Worm (Caenorhabditis elegans) whole organism, L2 larva: Measurements from ENCODE around the gene W07B8.4.

ENCODE experiments used
- F13H6.1 ChIP-seq: sonication (generic microtip); optimal IDR thresholded peaks from 2 replicates; lab custom pipeline; 2016; ENCODE audit warnings: missing genetic modification characterization, missing compliant biosample characterization
- R02D3.7 ChIP-seq: fragments of 150-350 bp; optimal IDR thresholded peaks from 2 replicates; lab custom pipeline; 2014; ENCODE audit warnings: missing biosample characterization, missing genetic modification characterization
- Y55F3AM.14 ChIP-seq: fragments of 200-800 bp; sonication (Bioruptor generic); optimal IDR thresholded peaks from 2 replicates; lab custom pipeline; 2018; ENCODE audit warnings: mild to moderate bottlenecking, missing genetic modification characterization, missing compliant biosample characterization
- aly-2 ChIP-seq: fragments of 150-350 bp; optimal IDR thresholded peaks from 2 replicates; lab custom pipeline; 2014; ENCODE audit warnings: missing biosample characterization, missing genetic modification characterization
- ama-1 ChIP-seq: fragments of 150-350 bp; optimal IDR thresholded peaks from 2 replicates; lab custom pipeline; 2018; ENCODE audit warnings: inconsistent platforms
- ceh-16 ChIP-seq: fragments of 150-350 bp; optimal IDR thresholded peaks from 2 replicates; lab custom pipeline; 2014; ENCODE audit warnings: missing biosample characterization, missing genetic modification characterization
- ceh-82 ChIP-seq: fragments of 150-350 bp; optimal IDR thresholded peaks from 2 replicates; lab custom pipeline; 2014; ENCODE audit warnings: missing biosample characterization, missing genetic modification characterization
- crh-2 ChIP-seq: sonication (generic microtip); optimal IDR thresholded peaks from 2 replicates; lab custom pipeline; 2017; ENCODE audit warnings: missing biosample characterization, missing genetic modification characterization
- dmd-4 ChIP-seq: sonication (generic microtip); optimal IDR thresholded peaks from 2 replicates; lab custom pipeline; 2017; ENCODE audit warnings: missing biosample characterization, missing genetic modification characterization
- elt-1 ChIP-seq: fragments of 150-350 bp; optimal IDR thresholded peaks from 2 replicates; lab custom pipeline; 2014; ENCODE audit warnings: missing biosample characterization, missing genetic modification characterization
- elt-3 ChIP-seq: sonication (generic microtip); optimal IDR thresholded peaks from 2 replicates; lab custom pipeline; 2017; ENCODE audit warnings: missing biosample characterization, missing genetic modification characterization
- gmeb-1 ChIP-seq: fragments of 150-350 bp; optimal IDR thresholded peaks from 2 replicates; lab custom pipeline; 2014; ENCODE audit warnings: missing biosample characterization, missing genetic modification characterization
- lin-11 ChIP-seq: fragments of 150-350 bp; sonication (generic microtip); optimal IDR thresholded peaks from 2 replicates; lab custom pipeline; 2014; ENCODE audit warnings: missing biosample characterization, missing genetic modification characterization, inconsistent platforms, mixed read lengths
- lin-39 ChIP-seq: fragments of 150-350 bp; optimal IDR thresholded peaks from 2 replicates; lab custom pipeline; 2014; ENCODE audit warnings: missing biosample characterization, missing genetic modification reagents, missing genetic modification characterization
- lsy-2 ChIP-seq, 2 experiments: fragments of 150-350 bp in 1 of 2; sonication (generic microtip) in 1 of 2; optimal IDR thresholded peaks; 2 replicates each; lab custom pipeline; 2014 to 2017; ENCODE audit warnings: missing biosample characterization in 2 of 2, missing genetic modification characterization in 2 of 2
- mab-5 ChIP-seq: fragments of 150-350 bp; optimal IDR thresholded peaks from 2 replicates; lab custom pipeline; 2014; ENCODE audit warnings: missing biosample characterization, missing genetic modification characterization
- mbf-1 ChIP-seq: sonication (generic microtip); optimal IDR thresholded peaks from 2 replicates; lab custom pipeline; 2017; ENCODE audit warnings: missing biosample characterization, missing genetic modification characterization
- mdl-1 ChIP-seq, 2 experiments: fragments of 150-350 bp in 1 of 2; sonication (generic microtip) in 1 of 2; optimal IDR thresholded peaks; 2 replicates each; lab custom pipeline; 2017; ENCODE audit warnings: missing biosample characterization in 2 of 2, missing genetic modification characterization in 2 of 2
- nhr-10 ChIP-seq: sonication (generic microtip); optimal IDR thresholded peaks from 2 replicates; lab custom pipeline; 2017; ENCODE audit warnings: missing biosample characterization, missing genetic modification characterization
- nhr-11 ChIP-seq: fragments of 150-350 bp; optimal IDR thresholded peaks from 2 replicates; lab custom pipeline; 2014; ENCODE audit warnings: missing biosample characterization, missing genetic modification characterization
- nhr-21 ChIP-seq: fragments of 150-350 bp; optimal IDR thresholded peaks from 2 replicates; lab custom pipeline; 2014; ENCODE audit warnings: missing biosample characterization, missing genetic modification characterization
- nhr-23 ChIP-seq: fragments of 150-350 bp; optimal IDR thresholded peaks from 2 replicates; lab custom pipeline; 2014; ENCODE audit warnings: missing biosample characterization, missing genetic modification reagents, missing genetic modification characterization
- nhr-237 ChIP-seq: fragments of 150-350 bp; optimal IDR thresholded peaks from 2 replicates; lab custom pipeline; 2014; ENCODE audit warnings: missing biosample characterization, missing genetic modification characterization
- nhr-25 ChIP-seq: fragments of 150-350 bp; sonication (generic microtip); optimal IDR thresholded peaks from 3 replicates; lab custom pipeline; 2014; ENCODE audit warnings: missing biosample characterization, missing genetic modification characterization
- nhr-6 ChIP-seq: fragments of 150-350 bp; optimal IDR thresholded peaks from 2 replicates; lab custom pipeline; 2014; ENCODE audit warnings: missing biosample characterization, missing genetic modification characterization
- peb-1 ChIP-seq: fragments of 150-350 bp; optimal IDR thresholded peaks from 2 replicates; lab custom pipeline; 2014; ENCODE audit warnings: missing biosample characterization, missing genetic modification characterization
- sem-4 ChIP-seq: fragments of 150-350 bp; optimal IDR thresholded peaks from 2 replicates; lab custom pipeline; 2014; ENCODE audit warnings: missing biosample characterization, missing genetic modification reagents, missing genetic modification characterization
- skn-1 ChIP-seq: sonication (generic microtip); optimal IDR thresholded peaks from 2 replicates; lab custom pipeline; 2017; ENCODE audit warnings: missing biosample characterization, missing genetic modification characterization
- sma-3 ChIP-seq: sonication (generic microtip); optimal IDR thresholded peaks from 2 replicates; lab custom pipeline; 2016; ENCODE audit warnings: missing genetic modification reagents, missing genetic modification characterization, missing compliant biosample characterization
- sma-9 ChIP-seq, 2 experiments: fragments of 150-350 bp in 1 of 2; sonication (generic microtip) in 1 of 2; optimal IDR thresholded peaks; 2 replicates each; lab custom pipeline; 2014 to 2016; ENCODE audit warnings: missing genetic modification characterization in 2 of 2, mild to moderate bottlenecking in 1 of 2, missing biosample characterization in 1 of 2, missing compliant biosample characterization in 1 of 2, missing genetic modification reagents in 1 of 2, moderate library complexity in 1 of 2
- snpc-4 ChIP-seq: fragments of 150-350 bp; optimal IDR thresholded peaks from 2 replicates; lab custom pipeline; 2014; ENCODE audit warnings: missing biosample characterization, missing genetic modification characterization
- unc-55 ChIP-seq: fragments of 150-350 bp; sonication (generic microtip); optimal IDR thresholded peaks from 3 replicates; lab custom pipeline; 2014; ENCODE audit warnings: missing biosample characterization, missing genetic modification reagents, missing genetic modification characterization
- unc-62 ChIP-seq: fragments of 150-350 bp; optimal IDR thresholded peaks from 2 replicates; lab custom pipeline; 2014; ENCODE audit warnings: missing biosample characterization, missing genetic modification reagents, missing genetic modification characterization
- zag-1 ChIP-seq: fragments of 150-350 bp; optimal IDR thresholded peaks from 2 replicates; lab custom pipeline; 2014; ENCODE audit warnings: missing biosample characterization, missing genetic modification characterization
- ztf-1 ChIP-seq: fragments of 200-800 bp; sonication (Bioruptor generic); conservative IDR thresholded peaks from 2 replicates; pipeline ENCODE4 v1.3.6; 2022; ENCODE audit warnings: missing genetic modification characterization, missing compliant biosample characterization
- ztf-4 ChIP-seq: fragments of 150-350 bp; optimal IDR thresholded peaks from 2 replicates; lab custom pipeline; 2014; ENCODE audit warnings: missing biosample characterization, missing genetic modification characterization

Gene W07B8.4

DNA sequence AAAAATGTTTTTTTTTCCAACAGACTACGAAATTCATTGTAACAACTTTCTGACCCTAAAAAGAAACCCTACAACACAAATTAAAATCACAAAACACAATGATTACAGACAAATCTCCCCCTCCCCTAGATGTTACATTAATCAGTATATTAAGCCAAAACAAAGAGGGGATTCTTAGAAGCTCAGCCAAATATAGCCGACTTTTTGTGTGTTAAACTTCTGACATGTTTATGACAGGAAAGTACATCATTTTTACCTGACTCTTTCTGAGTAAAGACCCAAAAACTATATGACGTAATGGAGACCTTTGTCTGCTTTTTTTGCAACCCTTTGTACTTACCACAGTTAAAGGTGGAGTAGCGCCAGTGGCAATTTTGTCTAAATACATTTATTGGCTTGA is 11.6 kb downstream of the W07B8.4 start:
- TF ChIP-seq lsy-2 (tag; optimal IDR thresholded peaks at IDR 0.05; lab: Kevin White, UChicago): no peak
- TF ChIP-seq unc-55 (GFP tag; lab: Kevin White, UChicago): no peak
- TF ChIP-seq ceh-16 (tag; lab: Kevin White, UChicago): no peak
- TF ChIP-seq nhr-6 (tag; lab: Kevin White, UChicago): no peak
- TF ChIP-seq peb-1: no peak

DNA sequence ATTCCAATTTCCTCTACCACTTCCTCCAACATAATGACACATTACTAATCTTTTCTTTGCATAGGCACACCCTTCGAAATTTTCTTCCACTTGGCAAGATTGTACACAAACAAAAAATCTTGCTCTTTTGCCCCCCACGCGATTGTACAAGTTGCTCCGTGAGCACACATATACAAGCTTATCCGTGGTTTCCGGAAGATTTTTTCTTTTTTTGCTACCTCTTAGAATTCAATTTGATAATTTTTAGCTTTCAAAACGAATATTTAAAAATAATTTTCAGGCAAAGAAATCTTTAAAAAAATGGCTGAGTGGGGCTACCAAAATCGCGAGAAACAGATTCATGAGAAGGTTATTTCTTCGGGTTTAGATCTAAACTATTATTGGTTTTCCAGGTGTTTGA is 19.1 kb downstream of the W07B8.4 start, which contains the start of gene Y50D4B.1:
Gene Y50D4B.1, plus strand, starts transcription at position 301 of the 400 bp plus-strand sequence.
- no peak for TF ChIP-seq mbf-1 (tag; lab: Kevin White, UChicago)
- no peak for TF ChIP-seq ztf-4 (tag; lab: Kevin White, UChicago)

DNA sequence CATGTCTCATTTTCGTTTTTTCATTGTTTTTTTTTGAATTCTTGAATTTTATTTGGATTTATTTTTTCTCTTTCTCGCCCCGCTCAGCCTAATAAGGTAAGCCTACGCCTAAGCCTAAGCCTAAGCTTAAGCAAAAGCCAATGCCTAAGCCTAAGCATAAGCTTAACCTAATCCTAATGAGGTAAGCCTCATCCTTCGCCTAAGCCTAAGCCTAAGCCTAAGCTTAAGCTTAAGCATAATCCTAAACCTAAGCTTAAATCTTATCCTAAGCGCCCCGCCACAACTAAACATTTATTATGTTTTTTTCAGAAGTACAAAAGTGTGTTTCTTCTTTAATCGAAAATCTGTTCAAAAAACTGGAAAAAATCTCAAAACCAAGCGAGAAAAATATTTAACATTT is 19.6 kb downstream of the W07B8.4 start:
- TF ChIP-seq ztf-1 (GFP tag; lab: Robert Waterston, UW) (no peak), peb-1 (no peak), nhr-237 (no peak), crh-2 (no peak), sma-9 (GFP tag; optimal IDR thresholded peaks at IDR 0.05; lab: Kevin White, UChicago) (no peak), sma-9 (tag; optimal IDR thresholded peaks at IDR 0.05; lab: Kevin White, UChicago) (no peak), snpc-4 (no peak), unc-55 (GFP tag; lab: Kevin White, UChicago) (no peak), sem-4 (tag; lab: Kevin White, UChicago) (no peak), nhr-10 (tag; lab: Kevin White, UChicago) (no peak), elt-3 (tag; lab: Kevin White, UChicago) (no peak), zag-1 (tag; lab: Kevin White, UChicago) (no peak), mdl-1 (tag; optimal IDR thresholded peaks at IDR 0.05; lab: Kevin White, UChicago) (no peak), mab-5 (no peak), lsy-2 (tag; optimal IDR thresholded peaks at IDR 0.05; lab: Kevin White, UChicago) (no peak), gmeb-1 (no peak), ama-1 (lab: Kevin White, UChicago) (no peak), unc-62 (GFP tag; lab: Kevin White, UChicago) (no peak), aly-2 (tag; lab: Kevin White, UChicago) (no peak)

DNA sequence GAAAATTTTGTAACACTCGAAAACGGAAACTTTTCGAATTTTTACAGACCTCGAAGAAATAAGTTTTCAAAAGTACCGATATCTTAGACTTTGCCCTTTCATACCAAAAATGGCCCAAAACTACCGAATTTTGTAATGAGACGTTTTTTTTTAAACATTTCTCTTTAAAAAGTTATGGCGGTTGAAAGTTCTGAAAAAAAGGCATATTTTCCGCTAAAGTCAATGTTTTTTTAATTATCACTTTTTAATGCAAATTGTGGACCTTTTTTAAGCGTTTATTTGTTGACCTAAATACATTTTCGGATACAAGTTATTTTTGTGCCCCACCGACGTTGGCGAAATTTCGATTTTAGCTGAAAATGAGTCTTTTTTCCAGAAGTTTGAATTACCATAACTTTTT is 29.2 kb downstream of the W07B8.4 start:
- TF ChIP-seq nhr-6 (tag; lab: Kevin White, UChicago) (no peak), mdl-1 (tag; optimal IDR thresholded peaks at IDR 0.05; lab: Kevin White, UChicago) (no peak), nhr-21 (no peak), mab-5 (no peak), R02D3.7 (tag; lab: Kevin White, UChicago) (no peak), F13H6.1 (tag; lab: Kevin White, UChicago) (no peak), dmd-4 (tag; lab: Kevin White, UChicago) (no peak), Y55F3AM.14 (no peak)

DNA sequence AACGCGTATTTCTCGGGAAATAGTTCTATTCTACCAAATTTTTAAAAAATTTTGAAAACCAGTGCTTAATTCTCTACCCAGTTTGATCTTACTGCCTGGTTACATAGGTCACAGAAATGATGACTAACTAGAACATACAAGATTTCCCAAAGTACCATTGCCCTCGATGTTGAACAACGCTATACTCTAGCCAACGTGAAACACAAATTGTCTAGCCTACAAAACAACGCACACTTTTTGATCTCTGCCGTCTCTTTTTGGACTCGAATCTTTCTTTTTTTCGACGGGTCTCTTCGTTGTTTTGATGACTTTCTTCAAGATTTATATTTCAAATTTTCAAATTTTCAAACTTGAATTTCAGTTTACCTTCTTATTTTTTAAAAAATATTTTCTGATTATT is 31.4 kb downstream of the W07B8.4 start, which contains the start of gene Y50D4B.2:
Gene Y50D4B.2, plus strand, starts transcription at position 301 of the 400 bp plus-strand sequence.
- no peak for TF ChIP-seq snpc-4
- no peak for TF ChIP-seq nhr-21
- TF ChIP-seq ztf-4 (tag; lab: Kevin White, UChicago): no peak
- TF ChIP-seq nhr-237: no peak
- TF ChIP-seq ceh-82 (tag; lab: Kevin White, UChicago): no peak
- TF ChIP-seq R02D3.7 (tag; lab: Kevin White, UChicago): no peak
- no peak for TF ChIP-seq sma-9 (GFP tag; optimal IDR thresholded peaks at IDR 0.05; lab: Kevin White, UChicago)
- no peak for TF ChIP-seq sma-9 (tag; optimal IDR thresholded peaks at IDR 0.05; lab: Kevin White, UChicago)
- TF ChIP-seq elt-1: no peak
- no peak for TF ChIP-seq sem-4 (tag; lab: Kevin White, UChicago)
- TF ChIP-seq nhr-6 (tag; lab: Kevin White, UChicago): no peak
- no peak for TF ChIP-seq elt-3 (tag; lab: Kevin White, UChicago)
- TF ChIP-seq lin-11 (tag; lab: Kevin White, UChicago): no peak
- no peak for TF ChIP-seq mdl-1 (tag; optimal IDR thresholded peaks at IDR 0.05; lab: Kevin White, UChicago)
- no peak for TF ChIP-seq Y55F3AM.14
- TF ChIP-seq sma-3 (GFP tag; lab: Kevin White, UChicago): no peak

DNA sequence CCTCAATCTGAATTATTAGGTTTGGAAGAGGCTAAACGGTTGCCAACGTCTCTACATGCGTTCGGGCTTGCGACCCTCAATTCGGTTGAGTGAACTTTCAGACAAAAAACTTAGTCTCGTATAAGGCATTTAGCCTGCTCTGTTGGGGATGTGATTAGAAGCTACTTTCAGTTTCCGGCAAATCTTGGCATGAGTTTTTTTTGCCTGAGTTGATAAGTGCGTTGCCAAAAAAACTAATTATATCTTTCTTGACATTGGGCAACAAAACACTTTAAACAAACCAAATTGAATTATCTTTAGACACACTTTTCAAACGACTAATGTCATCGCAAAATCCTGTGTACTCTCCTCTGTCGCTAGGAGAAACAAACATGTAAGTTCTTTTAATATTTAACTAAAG is 39.4 kb downstream of the W07B8.4 start, which contains the start of gene Y50D4B.4:
Gene Y50D4B.4, plus strand, starts transcription at position 301 of the 400 bp plus-strand sequence.
- TF ChIP-seq unc-55 (GFP tag; lab: Kevin White, UChicago) (no peak), elt-1 (no peak), aly-2 (tag; lab: Kevin White, UChicago) (no peak), dmd-4 (tag; lab: Kevin White, UChicago) (no peak), ztf-1 (GFP tag; lab: Robert Waterston, UW) (no peak), nhr-23 (no peak), lsy-2 (tag; optimal IDR thresholded peaks at IDR 0.05; lab: Kevin White, UChicago) (no peak), crh-2 (no peak), skn-1 (tag; lab: Kevin White, UChicago) (no peak), R02D3.7 (tag; lab: Kevin White, UChicago) (no peak), nhr-25 (no peak), nhr-21 (no peak), nhr-11 (tag; lab: Kevin White, UChicago) (no peak), ceh-82 (tag; lab: Kevin White, UChicago) (no peak), mdl-1 (tag; optimal IDR thresholded peaks at IDR 0.05; lab: Kevin White, UChicago) (no peak), zag-1 (tag; lab: Kevin White, UChicago) (no peak), lin-39 (tag; lab: Kevin White, UChicago) (no peak), elt-3 (tag; lab: Kevin White, UChicago) (no peak), nhr-10 (tag; lab: Kevin White, UChicago) (no peak)
